Fruit fly (Drosophila melanogaster) whole organism, embryonic: Measurements from ENCODE around the gene fd102C.

Experiments used
- Elba2 ChIP-seq: fragments of 200-800 bp; sonication (Bioruptor generic); optimal IDR thresholded peaks from 3 replicates; lab custom pipeline; 2016; ENCODE audit warnings: missing biosample characterization, missing genetic modification characterization
- slbo ChIP-seq: fragments of 200-800 bp; sonication (Bioruptor generic); IDR thresholded peaks from 2 replicates; pipeline ENCODE4 v1.3.6; 2022; ENCODE audit warnings: missing biosample characterization, missing genetic modification characterization
- slou ChIP-seq: fragments of 200-800 bp; sonication (Bioruptor generic); optimal IDR thresholded peaks from 3 replicates; lab custom pipeline; 2016; ENCODE audit warnings: missing biosample characterization, missing genetic modification characterization

dm6 chr4:835535-836138, 8.7 kb downstream of the fd102C start:
- TF ChIP-seq Elba2 (GFP tag; lab: Kevin White, UChicago) = no peak
- TF ChIP-seq slbo (GFP tag; lab: Robert Waterston, UW) = no peak
- no peak for TF ChIP-seq slou
